Worm (Caenorhabditis elegans): Measurements from ENCODE around the gene sqv-6.

The sqv-6 gene

DNA sequence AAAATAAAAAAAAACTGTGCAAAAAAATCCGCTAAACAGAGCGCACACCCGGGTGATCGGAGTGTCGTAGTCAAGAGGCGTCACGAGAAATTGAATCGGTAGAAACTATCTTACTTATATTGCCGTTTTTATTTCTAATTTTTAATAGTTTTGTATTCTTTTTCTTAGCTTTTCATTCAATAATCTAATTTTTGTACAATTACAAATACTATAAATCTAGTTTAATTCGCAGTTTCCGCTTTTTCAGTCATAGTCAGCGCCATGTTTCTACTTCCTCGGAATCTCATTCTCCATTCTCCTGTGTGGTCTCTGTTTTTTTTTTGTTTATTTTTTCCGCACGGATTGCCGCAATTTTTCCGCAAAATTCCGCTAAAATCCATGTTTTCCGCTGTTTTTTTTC is 39.2 kb upstream of the sqv-6 start (continued):
- no peak for TF ChIP-seq nhr-11 (tag; optimal IDR thresholded peaks at IDR 0.05)
- TF ChIP-seq Y22D7AL.16 (tag; optimal IDR thresholded peaks at IDR 0.05): peak; percentile 35
- TF ChIP-seq zip-5 (tag; optimal IDR thresholded peaks at IDR 0.05): peak; percentile 99
- TF ChIP-seq ets-4 (tag; optimal IDR thresholded peaks at IDR 0.05): peak; percentile 98
- peak; percentile 42 for TF ChIP-seq ceh-24 (tag; optimal IDR thresholded peaks at IDR 0.05)
- TF ChIP-seq fax-1 (tag; optimal IDR thresholded peaks at IDR 0.05): peak; percentile 97
- no peak for TF ChIP-seq pros-1 (tag; optimal IDR thresholded peaks at IDR 0.05)
- peak; percentile 89 for TF ChIP-seq syd-9 (tag; optimal IDR thresholded peaks at IDR 0.05)
- no peak for TF ChIP-seq hlh-13 (GFP tag; optimal IDR thresholded peaks at IDR 0.05)
- peak; percentile 90 for TF ChIP-seq ceh-34 (tag; optimal IDR thresholded peaks at IDR 0.05)
- peak; percentile 72 for TF ChIP-seq sdc-2 (tag; optimal IDR thresholded peaks at IDR 0.05)
- peak; percentile 46 for TF ChIP-seq sox-4 (tag; optimal IDR thresholded peaks at IDR 0.05)
- TF ChIP-seq ceh-31 (tag; optimal IDR thresholded peaks at IDR 0.05): peak; percentile 100
- peak; percentile 73 for TF ChIP-seq unc-42 (tag; optimal IDR thresholded peaks at IDR 0.05)
- TF ChIP-seq tbx-7 (tag; optimal IDR thresholded peaks at IDR 0.05): peak; percentile 99
- peak; percentile 86 for TF ChIP-seq ztf-16 (tag; optimal IDR thresholded peaks at IDR 0.05)
- peak; percentile 19 for TF ChIP-seq dmd-4 (tag; optimal IDR thresholded peaks at IDR 0.05; ENCODE audit: borderline replicate concordance)
- TF ChIP-seq T23F11.4 (GFP tag; optimal IDR thresholded peaks at IDR 0.05): peak; percentile 33
- TF ChIP-seq nhr-232 (tag; optimal IDR thresholded peaks at IDR 0.05): peak; percentile 25
- TF ChIP-seq madf-2 (tag; optimal IDR thresholded peaks at IDR 0.05): peak; percentile 65
- TF ChIP-seq K02D7.2 (tag; optimal IDR thresholded peaks at IDR 0.05): peak; percentile 49
- TF ChIP-seq ceh-6 (GFP tag; optimal IDR thresholded peaks at IDR 0.05): peak; percentile 6
- TF ChIP-seq pha-4 (tag; optimal IDR thresholded peaks at IDR 0.05): no peak
- peak; percentile 90 for TF ChIP-seq mec-3 (tag; optimal IDR thresholded peaks at IDR 0.05; ENCODE audit: borderline replicate concordance)
- no peak for TF ChIP-seq ceh-48 (tag; optimal IDR thresholded peaks at IDR 0.05)
- peak; percentile 98 for TF ChIP-seq ceh-14 (tag; optimal IDR thresholded peaks at IDR 0.05)
- TF ChIP-seq elt-2 (tag; optimal IDR thresholded peaks at IDR 0.05): peak; percentile 96
- no peak for TF ChIP-seq hlh-30 (tag; optimal IDR thresholded peaks at IDR 0.05; ENCODE audit: insufficient read depth)
- peak; percentile 88 for TF ChIP-seq F13H6.1 (tag; optimal IDR thresholded peaks at IDR 0.05)
- TF ChIP-seq che-1 (tag; optimal IDR thresholded peaks at IDR 0.05): peak; percentile 52
- peak; percentile 83 for TF ChIP-seq rnt-1 (tag; optimal IDR thresholded peaks at IDR 0.05)
- TF ChIP-seq pax-1 (tag; optimal IDR thresholded peaks at IDR 0.05): no peak
- peak; percentile 80 for TF ChIP-seq fkh-6 (tag; optimal IDR thresholded peaks at IDR 0.05)
- TF ChIP-seq dve-1 (tag; optimal IDR thresholded peaks at IDR 0.05): no peak
- peak; percentile 68 for TF ChIP-seq C38D4.7 (GFP tag; optimal IDR thresholded peaks at IDR 0.05)
- TF ChIP-seq ahr-1 (tag; optimal IDR thresholded peaks at IDR 0.05): peak; percentile 96
- no peak for TF ChIP-seq K09A11.1 (tag; optimal IDR thresholded peaks at IDR 0.05; ENCODE audit: insufficient read depth)
- TF ChIP-seq lim-6 (tag; optimal IDR thresholded peaks at IDR 0.05): peak; percentile 97
- peak; percentile 57 for TF ChIP-seq ceh-18 (tag; optimal IDR thresholded peaks at IDR 0.05)
- TF ChIP-seq odd-2 (tag; optimal IDR thresholded peaks at IDR 0.05): no peak
- peak; percentile 81 for TF ChIP-seq pha-2 (tag; optimal IDR thresholded peaks at IDR 0.05)
- TF ChIP-seq unc-55 (GFP tag; optimal IDR thresholded peaks at IDR 0.05): peak; percentile 37
- TF ChIP-seq pqm-1 (tag; optimal IDR thresholded peaks at IDR 0.05): peak; percentile 96
- peak; percentile 93 for TF ChIP-seq hlh-15 (tag; optimal IDR thresholded peaks at IDR 0.05)
- TF ChIP-seq pat-9 (tag; optimal IDR thresholded peaks at IDR 0.05): no peak
- no peak for TF ChIP-seq lin-11 (tag; optimal IDR thresholded peaks at IDR 0.05)
- no peak for TF ChIP-seq ama-1 (optimal IDR thresholded peaks at IDR 0.05)
